Fruit fly (Drosophila melanogaster): ENCODE measurements around the gene CG10591.

Gene CG10591

DNA sequence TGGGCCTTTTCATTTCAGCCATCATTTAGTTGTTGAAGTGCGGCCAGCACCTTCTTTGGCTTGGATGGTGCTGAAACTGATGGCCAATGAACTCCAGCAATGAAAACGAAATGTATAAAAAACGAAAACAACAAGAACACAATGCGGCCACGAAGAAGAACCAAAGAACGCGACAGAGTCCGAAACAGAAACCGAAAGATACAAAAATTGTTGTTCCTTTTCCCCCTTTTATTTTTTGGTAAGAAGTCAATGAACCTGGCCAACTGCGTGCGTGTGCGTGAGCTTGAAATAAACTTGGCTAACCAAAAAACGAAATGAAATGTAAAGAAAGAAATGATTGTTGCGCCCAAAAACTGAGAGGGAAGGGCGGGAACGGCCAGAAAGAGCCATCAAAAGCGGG lies 28.3 kb upstream of the CG10591 start:
- TF ChIP-seq CG17801 (GFP tag; optimal IDR thresholded peaks at IDR 0.05; ENCODE audit: partially characterized antibody), result no peak

DNA sequence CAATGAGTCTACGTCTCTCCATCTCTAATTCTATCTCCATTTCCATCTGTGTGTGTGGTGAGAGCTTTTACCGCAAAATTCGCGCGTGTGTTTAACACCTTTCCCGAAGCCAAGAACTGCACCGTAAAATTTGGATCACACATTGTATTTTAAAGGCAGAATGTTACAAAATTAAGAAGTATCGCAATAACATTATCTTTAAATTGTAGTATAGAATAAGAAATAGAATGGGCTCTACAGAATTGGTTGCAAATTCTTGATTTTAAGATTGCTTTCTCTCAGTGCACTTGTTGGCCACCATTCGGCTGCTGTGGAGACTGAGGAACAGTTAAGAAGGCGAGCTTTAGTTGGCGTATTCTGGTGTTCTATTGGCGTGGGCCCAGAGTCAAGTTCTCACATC lies 27.0 kb upstream of the CG10591 start:
- TF ChIP-seq CG17801 (GFP tag; optimal IDR thresholded peaks at IDR 0.05; ENCODE audit: partially characterized antibody), result no peak

DNA sequence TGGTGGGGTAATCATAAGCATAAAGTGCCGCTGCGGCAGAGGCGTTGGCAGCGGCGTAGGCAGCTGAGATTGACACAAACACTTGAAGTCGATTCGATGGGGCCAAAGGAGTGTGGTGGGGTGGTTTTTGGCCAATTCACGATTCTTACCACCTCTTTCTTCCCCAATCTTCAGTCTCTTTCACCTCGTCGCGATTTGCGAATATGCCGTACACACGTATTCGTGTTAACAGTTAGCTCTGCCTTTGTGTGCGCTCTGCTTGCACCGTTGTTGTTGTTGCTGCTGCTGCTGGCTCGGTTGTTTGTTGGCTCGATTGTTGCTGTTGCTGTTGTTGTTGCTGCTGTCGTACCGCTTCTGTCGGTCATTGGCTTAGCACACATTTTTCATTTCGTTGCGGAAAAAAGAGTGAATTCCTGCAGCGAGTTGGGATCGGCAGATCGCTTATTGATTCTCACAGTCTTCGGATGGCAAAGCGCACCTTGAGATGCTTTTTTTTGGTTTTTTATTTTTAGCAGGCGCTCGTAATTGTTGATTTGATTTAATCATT lies 25.7 kb upstream of the CG10591 start:
- TF ChIP-seq CG17801 (GFP tag; optimal IDR thresholded peaks at IDR 0.05; ENCODE audit: partially characterized antibody), result no peak

- TF ChIP-seq CG17801 (GFP tag; optimal IDR thresholded peaks at IDR 0.05; ENCODE audit: partially characterized antibody), result no peak
Measured at dm6 chr3L:5623296-5623695, 23.8 kb upstream of the CG10591 start.

DNA sequence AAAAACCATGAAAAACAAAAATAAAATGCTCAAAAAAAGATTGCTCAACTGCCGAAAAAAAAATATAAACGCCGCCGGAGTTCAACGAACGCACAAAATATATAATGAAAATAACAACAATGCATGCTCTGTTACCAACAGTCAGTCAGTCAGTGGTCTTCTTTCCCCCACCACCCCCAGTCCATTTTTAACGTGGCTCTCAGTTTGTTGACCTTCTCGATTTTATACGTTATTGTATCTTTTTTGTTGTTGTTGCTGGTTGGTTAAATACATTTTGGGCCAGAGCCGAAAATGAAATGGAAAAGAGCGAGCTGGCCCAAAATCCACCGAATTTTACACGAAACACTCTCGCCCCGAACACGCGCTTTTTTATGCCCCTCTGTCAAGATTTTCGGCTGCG lies 22.4 kb upstream of the CG10591 start:
- TF ChIP-seq CG17801 (GFP tag; optimal IDR thresholded peaks at IDR 0.05; ENCODE audit: partially characterized antibody), result no peak

- no peak for TF ChIP-seq CG17801 (GFP tag; optimal IDR thresholded peaks at IDR 0.05; ENCODE audit: partially characterized antibody)
Measured at dm6 chr3L:5621506-5621905, 22.0 kb upstream of the CG10591 start.

- no peak for TF ChIP-seq CG17801 (GFP tag; optimal IDR thresholded peaks at IDR 0.05; ENCODE audit: partially characterized antibody)
Measured at dm6 chr3L:5618697-5619096, 19.2 kb upstream of the CG10591 start.

DNA sequence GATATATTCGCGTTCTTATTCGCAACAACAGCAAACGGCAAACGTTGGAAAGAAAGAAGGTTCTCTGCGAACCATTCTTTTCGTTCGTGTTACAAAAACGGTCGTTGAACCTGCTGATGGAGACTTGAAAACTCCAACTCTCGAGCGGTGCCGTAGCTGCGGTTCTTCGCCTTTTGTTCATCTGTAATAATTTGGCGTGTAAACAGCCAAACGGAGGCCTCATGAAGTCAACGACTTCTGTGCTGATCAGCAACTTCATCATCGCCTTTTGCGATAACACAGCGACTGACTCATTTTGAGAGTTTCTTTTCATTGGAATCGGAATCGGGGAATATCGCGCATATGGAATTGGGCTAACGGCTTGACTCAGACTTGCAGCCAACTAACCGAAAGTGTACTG lies 17.9 kb upstream of the CG10591 start:
- TF ChIP-seq CG17801 (GFP tag; optimal IDR thresholded peaks at IDR 0.05; ENCODE audit: partially characterized antibody), result no peak

DNA sequence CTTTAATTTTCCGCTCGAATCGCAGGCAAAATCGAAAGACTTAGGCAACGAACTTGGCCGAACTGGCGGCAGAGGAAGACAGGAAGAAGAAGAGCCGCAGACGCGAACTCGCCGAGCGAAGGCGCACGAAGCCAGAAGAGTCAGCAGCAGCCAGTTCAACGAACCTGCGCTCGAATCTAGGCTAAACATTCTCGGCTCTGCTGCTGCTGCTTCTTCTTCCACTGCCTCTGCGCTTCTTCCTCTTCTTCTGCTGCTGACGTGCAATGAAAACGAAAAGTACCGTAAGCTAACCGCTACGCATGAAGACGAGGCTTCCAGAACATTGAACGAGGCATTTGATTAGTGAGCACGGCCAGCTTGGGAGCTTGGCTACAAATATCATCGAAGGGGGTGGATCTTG lies 17.0 kb upstream of the CG10591 start:
- no peak for TF ChIP-seq CG17801 (GFP tag; optimal IDR thresholded peaks at IDR 0.05; ENCODE audit: partially characterized antibody)

DNA sequence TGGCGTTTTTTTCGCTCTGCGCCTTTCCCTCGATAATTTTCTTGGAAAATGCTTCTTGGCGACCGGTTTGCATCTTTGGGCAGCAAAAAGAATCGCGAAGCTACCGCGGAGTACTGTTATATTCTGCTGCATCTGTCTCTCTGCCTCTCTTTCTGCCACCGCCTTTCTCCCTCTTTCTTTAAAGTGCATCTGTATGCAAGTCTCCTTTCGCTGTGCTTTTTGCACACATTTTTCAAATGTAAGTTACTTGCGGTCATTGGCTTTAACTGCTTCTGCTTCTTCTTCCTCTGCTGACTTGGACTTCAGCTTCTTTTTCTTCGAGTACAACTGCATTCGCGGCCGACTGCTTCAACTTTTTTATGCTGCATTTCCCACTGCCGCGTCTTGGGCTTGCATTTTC lies 16.3 kb upstream of the CG10591 start:
- TF ChIP-seq CG17801 (GFP tag; optimal IDR thresholded peaks at IDR 0.05; ENCODE audit: partially characterized antibody), result no peak

DNA sequence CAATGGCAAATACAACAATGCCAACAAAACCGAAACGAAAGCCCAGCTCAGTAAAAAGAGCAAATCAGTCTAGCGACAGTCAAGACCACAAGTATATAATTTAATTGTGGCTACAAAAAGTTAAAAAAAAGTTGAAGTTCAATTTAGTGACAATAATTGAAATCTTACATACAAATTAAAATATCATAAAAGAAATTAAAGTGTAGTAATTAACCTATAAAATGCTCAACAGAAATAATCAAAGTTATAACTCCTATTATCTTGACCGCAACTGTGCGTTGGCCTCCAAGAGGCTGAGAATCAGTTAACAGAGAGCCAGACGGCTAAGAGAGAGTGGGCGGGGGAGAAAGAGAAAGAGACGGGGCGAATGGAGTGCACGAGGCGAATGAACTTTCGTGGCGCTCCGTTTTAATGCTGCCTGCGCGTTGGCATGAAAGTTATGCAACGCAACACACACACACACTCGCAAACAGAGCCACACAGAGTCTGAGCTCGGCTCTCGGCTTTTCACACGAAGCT lies 12.3 kb upstream of the CG10591 start:
- TF ChIP-seq CG17801 (GFP tag; optimal IDR thresholded peaks at IDR 0.05; ENCODE audit: partially characterized antibody), result no peak

DNA sequence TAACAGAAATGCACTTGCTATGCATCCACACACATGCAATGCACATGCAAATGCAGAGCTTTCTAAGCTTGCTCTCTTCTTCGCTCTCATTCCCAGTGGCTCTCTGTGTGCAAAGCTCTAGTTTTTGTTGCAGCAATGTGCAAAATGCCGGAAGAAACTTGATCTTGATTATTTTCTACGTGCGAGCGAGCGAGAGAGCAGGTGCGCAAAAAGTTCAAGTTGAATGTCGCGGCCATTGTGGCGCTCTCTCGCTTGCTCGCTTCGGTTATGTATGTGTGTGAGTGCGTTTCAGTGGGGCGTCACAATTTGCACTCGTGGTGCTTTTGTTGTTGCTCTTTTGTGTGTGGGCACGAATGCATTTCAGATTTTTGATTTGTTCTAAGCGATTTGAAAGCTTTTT lies 11.1 kb upstream of the CG10591 start:
- peak; percentile 7 for TF ChIP-seq CG17801 (GFP tag; optimal IDR thresholded peaks at IDR 0.05; ENCODE audit: partially characterized antibody)

DNA sequence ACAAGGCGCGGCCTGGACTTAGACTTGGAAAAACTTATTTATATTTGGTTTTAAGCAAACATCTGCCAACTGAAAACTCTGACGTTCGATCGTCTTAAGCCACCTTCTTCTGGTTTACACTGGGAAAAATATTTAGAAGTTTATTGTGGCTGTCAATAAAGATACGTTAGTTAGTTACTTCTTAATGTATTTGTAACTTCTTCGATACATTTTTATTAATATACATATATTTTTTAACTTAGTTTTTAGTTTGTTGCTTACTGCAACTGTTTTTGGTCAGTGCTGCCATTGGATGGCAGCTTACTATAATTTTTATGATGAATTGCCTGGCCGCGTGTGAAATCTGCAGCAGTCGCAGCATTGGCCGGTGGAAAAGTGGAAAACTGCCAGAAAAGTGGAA lies 10.0 kb upstream of the CG10591 start:
- TF ChIP-seq CG17801 (GFP tag; optimal IDR thresholded peaks at IDR 0.05; ENCODE audit: partially characterized antibody), result no peak

DNA sequence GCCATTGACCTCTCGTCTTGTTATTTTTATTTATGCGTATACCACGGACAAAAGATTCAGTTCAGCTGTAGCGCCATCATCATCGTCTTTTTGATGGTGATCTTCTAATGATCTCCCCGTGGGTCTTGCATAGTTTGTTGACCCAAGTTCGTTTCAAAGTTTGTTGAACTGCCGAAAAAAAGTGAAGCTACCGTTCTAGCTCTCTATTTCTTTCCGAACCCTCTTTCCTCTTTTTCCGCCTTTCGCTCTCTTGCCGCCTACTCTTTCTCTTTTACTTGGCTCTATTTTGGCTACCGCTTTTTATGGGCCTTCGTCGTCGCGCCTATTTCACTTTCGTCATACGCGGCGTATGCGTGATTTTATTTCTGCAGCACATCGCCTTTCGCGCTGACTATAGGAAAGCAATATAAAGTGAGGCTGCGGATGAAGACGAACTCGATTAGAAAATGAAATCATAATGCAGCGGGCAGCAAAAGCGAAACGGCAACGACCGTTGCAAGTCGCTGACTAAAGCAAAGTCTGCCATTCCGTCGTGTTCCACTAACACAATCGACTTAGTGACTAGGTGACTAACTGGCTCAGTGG lies 9.4 kb upstream of the CG10591 start:
- TF ChIP-seq CG17801 (GFP tag; optimal IDR thresholded peaks at IDR 0.05; ENCODE audit: partially characterized antibody), result no peak

DNA sequence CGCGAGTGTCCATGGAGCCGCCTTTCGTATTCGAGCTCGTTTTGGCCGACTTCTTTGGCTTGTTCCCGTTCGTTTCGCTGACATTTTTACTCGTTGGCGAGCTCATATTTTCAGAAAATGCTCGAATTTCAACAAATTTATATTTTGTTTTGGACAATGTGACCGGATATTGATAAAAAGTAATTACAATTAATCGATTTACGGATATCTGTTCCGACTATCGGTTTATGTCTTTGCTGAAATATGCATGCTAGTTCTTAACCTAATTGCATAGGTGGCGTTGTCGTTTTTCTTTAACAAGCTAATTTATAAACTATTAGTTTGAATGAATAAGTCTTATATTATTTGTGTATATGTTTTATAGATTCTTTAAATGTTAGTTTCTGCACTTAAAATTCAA lies 8.6 kb upstream of the CG10591 start, which contains the start of gene Eaf6:
Eaf6 (minus strand) TSS at position 173 of the 400 bp plus-strand sequence.
- TF ChIP-seq CG17801 (GFP tag; optimal IDR thresholded peaks at IDR 0.05; ENCODE audit: partially characterized antibody), result no peak

DNA sequence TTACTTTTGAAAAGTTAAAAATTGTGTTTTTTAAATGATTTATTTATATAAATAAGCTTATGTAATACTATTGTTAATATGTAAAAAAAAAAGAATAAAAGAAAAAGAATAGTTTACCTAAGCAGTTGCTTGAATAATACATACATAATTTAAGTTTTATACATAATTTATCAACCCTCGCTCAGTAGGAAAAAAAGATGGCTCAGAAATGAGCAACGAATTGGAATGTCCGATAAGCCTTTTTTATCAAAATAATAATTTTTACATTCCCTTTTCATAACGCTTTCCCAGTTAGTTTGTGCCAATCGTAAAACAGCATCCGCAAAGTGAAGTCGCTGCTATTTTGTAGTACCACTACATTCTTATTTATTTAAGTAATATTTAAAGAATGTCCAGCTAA lies 5.0 kb upstream of the CG10591 start, which contains the start of gene mthl2:
mthl2 (plus strand) TSS at position 301 of the 400 bp plus-strand sequence.
- TF ChIP-seq CG17801 (GFP tag; optimal IDR thresholded peaks at IDR 0.05; ENCODE audit: partially characterized antibody), result no peak

Measured in ovary, adult (tissue).